Worm (Caenorhabditis elegans) whole organism, early embryonic: Measurements from ENCODE around the gene mog-2.

Experiments
- B0310.2 ChIP-seq: sonication (generic microtip); optimal IDR thresholded peaks from 2 replicates; lab custom pipeline; 2016; ENCODE audit warnings: mild to moderate bottlenecking, missing genetic modification characterization, missing compliant biosample characterization
- ama-1 ChIP-seq: fragments of 150-350 bp; optimal IDR thresholded peaks from 2 replicates; lab custom pipeline; 2014
- ceh-13 ChIP-seq: fragments of 200-800 bp; sonication (Bioruptor generic); optimal IDR thresholded peaks from 2 replicates; lab custom pipeline; 2018; ENCODE audit warnings: mild to moderate bottlenecking, missing genetic modification characterization, missing compliant biosample characterization
- ets-7 ChIP-seq: sonication (generic microtip); optimal IDR thresholded peaks from 2 replicates; lab custom pipeline; 2016; ENCODE audit warnings: missing genotype, missing genetic modification characterization, missing compliant biosample characterization
- hmbx-1 ChIP-seq: sonication (generic microtip); optimal IDR thresholded peaks from 2 replicates; lab custom pipeline; 2016; ENCODE audit warnings: mild to moderate bottlenecking, missing genetic modification characterization, missing compliant biosample characterization
- hnd-1 ChIP-seq: sonication (generic microtip); optimal IDR thresholded peaks from 2 replicates; lab custom pipeline; 2016; ENCODE audit warnings: missing genetic modification characterization, missing compliant biosample characterization
- scrt-1 ChIP-seq: fragments of 200-800 bp; sonication (Bioruptor generic); IDR thresholded peaks from 2 replicates; pipeline ENCODE4 v1.3.6; 2022; ENCODE audit warnings: missing genetic modification characterization, missing compliant biosample characterization
- sea-1 ChIP-seq: fragments of 200-800 bp; sonication (Bioruptor generic); conservative IDR thresholded peaks from 2 replicates; pipeline ENCODE4 v1.3.6; 2022; ENCODE audit warnings: missing genetic modification characterization, missing compliant biosample characterization
- tbx-11 ChIP-seq: fragments of 200-800 bp; sonication (Bioruptor generic); IDR thresholded peaks from 2 replicates; pipeline ENCODE4 v1.3.6; 2022; ENCODE audit warnings: missing genetic modification characterization, missing compliant biosample characterization

- no peak for TF ChIP-seq B0310.2 (tag; lab: Kevin White, UChicago)
- no peak for TF ChIP-seq ceh-13 (GFP tag; lab: Kevin White, UChicago)
- TF ChIP-seq ama-1 (lab: Kevin White, UChicago), result no peak
- no peak for TF ChIP-seq scrt-1
- TF ChIP-seq tbx-11 (GFP tag; lab: Robert Waterston, UW), result no peak
- TF ChIP-seq hnd-1 (tag; lab: Kevin White, UChicago), result no peak
- TF ChIP-seq hmbx-1 (tag; lab: Kevin White, UChicago), result no peak
- TF ChIP-seq ets-7 (tag; lab: Kevin White, UChicago), result no peak
- TF ChIP-seq sea-1, result no peak
Observed at ce11 chrII:4322871-4323270, 1.3 kb upstream of the mog-2 start, which contains the start of gene H20J04.6.
